Worm (Caenorhabditis elegans) whole organism, L2 larva: Measurements from ENCODE around the gene C06E1.7.

Experiments used
- C34F6.9 ChIP-seq: fragments of 150-350 bp; optimal IDR thresholded peaks from 2 replicates; lab custom pipeline; 2014; ENCODE audit warnings: missing biosample characterization, missing genetic modification characterization
- F13H6.1 ChIP-seq: sonication (generic microtip); optimal IDR thresholded peaks from 2 replicates; lab custom pipeline; 2016; ENCODE audit warnings: missing genetic modification characterization, missing compliant biosample characterization
- Y55F3AM.14 ChIP-seq: fragments of 200-800 bp; sonication (Bioruptor generic); optimal IDR thresholded peaks from 2 replicates; lab custom pipeline; 2018; ENCODE audit warnings: mild to moderate bottlenecking, missing genetic modification characterization, missing compliant biosample characterization
- aly-2 ChIP-seq: fragments of 150-350 bp; optimal IDR thresholded peaks from 2 replicates; lab custom pipeline; 2014; ENCODE audit warnings: missing biosample characterization, missing genetic modification characterization
- ama-1 ChIP-seq: fragments of 150-350 bp; optimal IDR thresholded peaks from 2 replicates; lab custom pipeline; 2018; ENCODE audit warnings: inconsistent platforms
- blmp-1 ChIP-seq: sonication (generic microtip); optimal IDR thresholded peaks from 2 replicates; lab custom pipeline; 2017; ENCODE audit warnings: missing genetic modification characterization, mild to moderate bottlenecking, missing compliant biosample characterization, antibody characterized with exemption, moderate library complexity; ENCODE audit not compliant: insufficient read depth
- ceh-16 ChIP-seq: fragments of 150-350 bp; optimal IDR thresholded peaks from 2 replicates; lab custom pipeline; 2014; ENCODE audit warnings: missing biosample characterization, missing genetic modification characterization
- ceh-82 ChIP-seq: fragments of 150-350 bp; optimal IDR thresholded peaks from 2 replicates; lab custom pipeline; 2014; ENCODE audit warnings: missing biosample characterization, missing genetic modification characterization
- dmd-4 ChIP-seq: sonication (generic microtip); optimal IDR thresholded peaks from 2 replicates; lab custom pipeline; 2017; ENCODE audit warnings: missing biosample characterization, missing genetic modification characterization
- egl-27 ChIP-seq: sonication (generic microtip); optimal IDR thresholded peaks from 3 replicates; lab custom pipeline; 2017; ENCODE audit warnings: missing biosample characterization, missing genetic modification reagents, missing genetic modification characterization
- elt-1 ChIP-seq: fragments of 150-350 bp; optimal IDR thresholded peaks from 2 replicates; lab custom pipeline; 2014; ENCODE audit warnings: missing biosample characterization, missing genetic modification characterization
- elt-3 ChIP-seq: sonication (generic microtip); optimal IDR thresholded peaks from 2 replicates; lab custom pipeline; 2017; ENCODE audit warnings: missing biosample characterization, missing genetic modification characterization
- fos-1 ChIP-seq: fragments of 150-350 bp; optimal IDR thresholded peaks from 2 replicates; lab custom pipeline; 2014; ENCODE audit warnings: missing biosample characterization, missing genetic modification characterization
- gmeb-1 ChIP-seq: fragments of 150-350 bp; optimal IDR thresholded peaks from 2 replicates; lab custom pipeline; 2014; ENCODE audit warnings: missing biosample characterization, missing genetic modification characterization
- lin-11 ChIP-seq: fragments of 150-350 bp; sonication (generic microtip); optimal IDR thresholded peaks from 2 replicates; lab custom pipeline; 2014; ENCODE audit warnings: missing biosample characterization, missing genetic modification characterization, inconsistent platforms, mixed read lengths
- lin-13 ChIP-seq: fragments of 150-350 bp; optimal IDR thresholded peaks from 2 replicates; lab custom pipeline; 2014; ENCODE audit warnings: missing biosample characterization, missing genetic modification reagents, missing genetic modification characterization
- lin-39 ChIP-seq: fragments of 150-350 bp; optimal IDR thresholded peaks from 2 replicates; lab custom pipeline; 2014; ENCODE audit warnings: missing biosample characterization, missing genetic modification reagents, missing genetic modification characterization
- lsy-2 ChIP-seq, 2 experiments: fragments of 150-350 bp in 1 of 2; sonication (generic microtip) in 1 of 2; optimal IDR thresholded peaks; 2 replicates each; lab custom pipeline; 2014 to 2017; ENCODE audit warnings: missing biosample characterization in 2 of 2, missing genetic modification characterization in 2 of 2
- mab-5 ChIP-seq: fragments of 150-350 bp; optimal IDR thresholded peaks from 2 replicates; lab custom pipeline; 2014; ENCODE audit warnings: missing biosample characterization, missing genetic modification characterization
- mdl-1 ChIP-seq, 2 experiments: fragments of 150-350 bp in 1 of 2; sonication (generic microtip) in 1 of 2; optimal IDR thresholded peaks; 2 replicates each; lab custom pipeline; 2017; ENCODE audit warnings: missing biosample characterization in 2 of 2, missing genetic modification characterization in 2 of 2
- nhr-12 ChIP-seq: fragments of 150-350 bp; optimal IDR thresholded peaks from 2 replicates; lab custom pipeline; 2014; ENCODE audit warnings: missing biosample characterization, missing genetic modification characterization
- nhr-21 ChIP-seq: fragments of 150-350 bp; optimal IDR thresholded peaks from 2 replicates; lab custom pipeline; 2014; ENCODE audit warnings: missing biosample characterization, missing genetic modification characterization
- nhr-23 ChIP-seq: fragments of 150-350 bp; optimal IDR thresholded peaks from 2 replicates; lab custom pipeline; 2014; ENCODE audit warnings: missing biosample characterization, missing genetic modification reagents, missing genetic modification characterization
- nhr-237 ChIP-seq: fragments of 150-350 bp; optimal IDR thresholded peaks from 2 replicates; lab custom pipeline; 2014; ENCODE audit warnings: missing biosample characterization, missing genetic modification characterization
- nhr-25 ChIP-seq: fragments of 150-350 bp; sonication (generic microtip); optimal IDR thresholded peaks from 3 replicates; lab custom pipeline; 2014; ENCODE audit warnings: missing biosample characterization, missing genetic modification characterization
- nhr-6 ChIP-seq: fragments of 150-350 bp; optimal IDR thresholded peaks from 2 replicates; lab custom pipeline; 2014; ENCODE audit warnings: missing biosample characterization, missing genetic modification characterization
- peb-1 ChIP-seq: fragments of 150-350 bp; optimal IDR thresholded peaks from 2 replicates; lab custom pipeline; 2014; ENCODE audit warnings: missing biosample characterization, missing genetic modification characterization
- sem-4 ChIP-seq: fragments of 150-350 bp; optimal IDR thresholded peaks from 2 replicates; lab custom pipeline; 2014; ENCODE audit warnings: missing biosample characterization, missing genetic modification reagents, missing genetic modification characterization
- skn-1 ChIP-seq: sonication (generic microtip); optimal IDR thresholded peaks from 2 replicates; lab custom pipeline; 2017; ENCODE audit warnings: missing biosample characterization, missing genetic modification characterization
- sma-9 ChIP-seq, 2 experiments: fragments of 150-350 bp in 1 of 2; sonication (generic microtip) in 1 of 2; optimal IDR thresholded peaks; 2 replicates each; lab custom pipeline; 2014 to 2016; ENCODE audit warnings: missing genetic modification characterization in 2 of 2, mild to moderate bottlenecking in 1 of 2, missing biosample characterization in 1 of 2, missing compliant biosample characterization in 1 of 2, missing genetic modification reagents in 1 of 2, moderate library complexity in 1 of 2
- snpc-4 ChIP-seq: fragments of 150-350 bp; optimal IDR thresholded peaks from 2 replicates; lab custom pipeline; 2014; ENCODE audit warnings: missing biosample characterization, missing genetic modification characterization
- unc-39 ChIP-seq: fragments of 150-350 bp; optimal IDR thresholded peaks from 2 replicates; lab custom pipeline; 2014; ENCODE audit warnings: missing biosample characterization, missing genetic modification characterization
- zag-1 ChIP-seq: fragments of 150-350 bp; optimal IDR thresholded peaks from 2 replicates; lab custom pipeline; 2014; ENCODE audit warnings: missing biosample characterization, missing genetic modification characterization
- ztf-4 ChIP-seq: fragments of 150-350 bp; optimal IDR thresholded peaks from 2 replicates; lab custom pipeline; 2014; ENCODE audit warnings: missing biosample characterization, missing genetic modification characterization

C06E1.7 gene

DNA sequence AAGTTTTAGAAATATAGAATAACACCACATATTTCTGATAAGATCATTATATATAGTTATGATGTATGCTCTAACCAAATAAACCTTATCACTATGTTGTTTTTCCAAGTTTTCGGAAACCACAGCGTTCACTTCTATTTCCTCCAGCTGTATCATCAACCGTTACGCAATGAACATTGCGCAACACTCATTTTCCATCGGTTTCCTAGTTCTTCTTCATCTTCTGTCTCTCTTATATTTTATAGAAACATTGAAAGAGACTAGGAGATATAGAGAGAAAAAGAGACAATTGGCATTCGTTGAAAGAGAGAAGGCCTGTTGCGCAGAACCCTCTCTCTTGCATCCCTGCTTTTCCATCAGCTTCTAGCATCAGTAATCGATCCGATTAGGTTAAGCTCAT is 19.2 kb downstream of the C06E1.7 start:
- TF ChIP-seq nhr-21 (tag; lab: Kevin White, UChicago) (peak; percentile 34), lin-13 (GFP tag; lab: Kevin White, UChicago) (no peak), fos-1 (no peak), ama-1 (lab: Kevin White, UChicago) (no peak), peb-1 (tag; lab: Kevin White, UChicago) (no peak), sem-4 (no peak), elt-1 (no peak), F13H6.1 (tag; lab: Kevin White, UChicago) (no peak), mdl-1 (tag; optimal IDR thresholded peaks at IDR 0.05; lab: Kevin White, UChicago) (no peak), nhr-25 (tag; lab: Kevin White, UChicago) (no peak), nhr-237 (tag; lab: Kevin White, UChicago) (no peak), egl-27 (tag; lab: Kevin White, UChicago) (peak; percentile 15), lin-39 (tag; lab: Kevin White, UChicago) (no peak), ceh-82 (tag; lab: Kevin White, UChicago) (no peak)

DNA sequence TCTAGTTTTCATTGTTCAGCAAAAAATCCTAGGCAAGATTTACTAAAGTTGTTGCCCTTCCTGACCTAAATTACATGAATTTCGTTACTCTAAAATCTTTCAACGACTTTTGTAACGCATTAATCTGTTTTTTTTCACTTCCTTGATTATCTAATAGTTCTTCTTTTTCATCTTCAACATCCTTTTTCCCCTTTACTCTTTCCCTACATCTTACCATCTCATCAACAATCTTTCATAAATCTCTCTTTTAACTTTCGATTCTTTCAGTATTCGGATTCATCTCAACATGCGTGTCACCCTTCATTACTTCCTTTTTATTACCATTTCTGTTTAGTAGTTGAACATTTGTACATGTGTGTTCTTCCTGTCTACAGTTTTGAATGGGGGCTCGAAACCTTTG is 19.7 kb downstream of the C06E1.7 start:
- TF ChIP-seq blmp-1 (tag; lab: Kevin White, UChicago) (peak; percentile 68), nhr-25 (tag; lab: Kevin White, UChicago) (no peak), snpc-4 (tag; lab: Kevin White, UChicago) (no peak), elt-1 (peak; percentile 35)
- TF ChIP-seq, all 48 proteins: peak for 2

DNA sequence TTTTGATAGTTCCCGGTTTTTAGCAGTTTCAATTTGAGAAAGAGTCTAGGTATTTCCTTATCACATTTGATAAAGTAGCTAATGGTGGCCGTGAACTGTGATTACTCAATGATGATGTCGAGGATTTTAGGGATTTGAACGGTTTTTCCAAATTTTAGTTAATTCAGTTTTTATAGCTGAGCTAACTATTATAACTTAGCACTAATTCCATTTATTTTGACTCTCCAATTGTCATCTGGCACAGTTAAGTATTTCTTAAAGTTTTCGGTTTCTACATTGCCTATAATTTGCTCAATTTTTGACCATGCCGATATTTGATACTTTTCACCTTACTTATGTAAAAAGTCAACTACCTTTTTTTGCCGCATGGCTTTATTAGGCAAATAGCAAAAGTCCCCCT is 20.2 kb downstream of the C06E1.7 start:
- TF ChIP-seq lin-13 (GFP tag; lab: Kevin White, UChicago), result no peak
- TF ChIP-seq nhr-12 (tag; lab: Kevin White, UChicago), result no peak

DNA sequence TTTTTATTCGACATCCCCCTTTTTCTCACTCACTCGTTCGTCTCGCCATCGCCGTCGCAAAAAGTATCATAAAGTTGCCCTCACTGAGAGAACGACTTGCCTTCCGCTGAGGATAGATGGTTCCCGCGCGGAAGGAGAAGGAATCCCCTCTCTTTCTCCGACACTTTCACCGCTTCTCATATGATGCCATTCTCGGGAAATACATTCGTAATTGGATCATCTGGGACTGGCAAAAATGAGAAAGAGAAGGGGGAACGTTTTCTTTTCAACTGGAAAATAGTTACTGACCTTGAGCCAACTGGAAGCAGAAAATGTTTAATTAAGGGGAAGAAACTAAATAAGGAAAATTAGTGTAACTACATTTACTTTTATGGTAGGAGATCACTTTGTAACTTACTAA is 21.7 kb downstream of the C06E1.7 start:
- TF ChIP-seq nhr-25 (tag; lab: Kevin White, UChicago) (peak; percentile 35), lsy-2 (tag; optimal IDR thresholded peaks at IDR 0.05; lab: Kevin White, UChicago) (no peak), snpc-4 (tag; lab: Kevin White, UChicago) (no peak), blmp-1 (tag; lab: Kevin White, UChicago) (peak; percentile 49)

DNA sequence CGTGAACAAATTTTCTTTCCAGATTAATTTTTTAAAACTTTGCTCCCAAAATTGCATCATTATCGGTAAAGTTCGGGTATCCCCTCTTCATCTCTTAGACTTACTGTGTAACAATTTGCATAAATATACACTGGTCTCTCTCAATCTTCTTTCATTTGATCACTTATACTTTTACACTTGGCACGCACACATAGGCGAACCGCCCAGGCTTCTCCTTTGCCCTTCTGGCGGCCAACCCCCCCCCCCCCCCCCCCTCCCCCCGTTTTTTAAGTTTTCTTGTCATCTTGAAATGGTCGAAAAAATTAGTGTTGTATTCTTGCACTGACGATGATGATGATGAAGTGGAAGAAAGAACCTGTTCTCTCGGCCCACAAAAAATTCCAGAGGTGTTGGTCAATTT is 23.2 kb downstream of the C06E1.7 start:
- TF ChIP-seq nhr-6 (tag; lab: Kevin White, UChicago) (no peak), egl-27 (tag; lab: Kevin White, UChicago) (no peak), lsy-2 (tag; optimal IDR thresholded peaks at IDR 0.05; lab: Kevin White, UChicago) (no peak), unc-39 (tag; lab: Kevin White, UChicago) (no peak), aly-2 (tag; lab: Kevin White, UChicago) (no peak), lin-11 (tag; lab: Kevin White, UChicago) (no peak), ceh-82 (tag; lab: Kevin White, UChicago) (no peak)

DNA sequence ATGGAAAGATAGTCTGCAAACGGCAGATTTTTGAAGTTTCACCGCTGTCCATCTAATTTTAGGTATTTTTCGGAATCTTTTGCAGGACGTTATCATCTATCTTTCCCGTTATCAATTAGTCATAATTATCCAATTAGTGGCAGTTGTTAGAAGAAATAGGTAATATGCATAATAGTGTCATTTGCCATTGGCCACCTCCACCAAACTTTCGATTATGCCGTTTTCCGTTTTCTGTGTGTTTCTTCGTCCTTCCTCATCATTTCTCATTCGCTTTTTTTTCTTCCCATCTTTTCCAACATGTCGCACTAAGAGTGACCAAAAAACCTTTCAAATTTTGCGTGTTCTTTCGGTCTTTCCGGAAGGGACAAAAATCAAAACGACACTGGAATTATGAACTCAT is 29.1 kb downstream of the C06E1.7 start:
- TF ChIP-seq C34F6.9 (tag; lab: Kevin White, UChicago) (no peak), zag-1 (tag; lab: Kevin White, UChicago) (no peak), mab-5 (no peak), lin-39 (tag; lab: Kevin White, UChicago) (no peak), nhr-6 (tag; lab: Kevin White, UChicago) (no peak), ceh-16 (tag; lab: Kevin White, UChicago) (no peak), unc-39 (tag; lab: Kevin White, UChicago) (no peak), nhr-23 (tag; lab: Kevin White, UChicago) (no peak), Y55F3AM.14 (GFP tag; lab: Kevin White, UChicago) (no peak), sma-9 (GFP tag; optimal IDR thresholded peaks at IDR 0.05; lab: Kevin White, UChicago) (no peak), sma-9 (tag; optimal IDR thresholded peaks at IDR 0.05; lab: Kevin White, UChicago) (no peak), gmeb-1 (tag; lab: Kevin White, UChicago) (no peak), elt-1 (no peak), peb-1 (tag; lab: Kevin White, UChicago) (no peak), ztf-4 (tag; lab: Kevin White, UChicago) (no peak), elt-3 (tag; lab: Kevin White, UChicago) (no peak), dmd-4 (tag; lab: Kevin White, UChicago) (no peak), skn-1 (tag; lab: Kevin White, UChicago) (no peak)
